Fruit fly (Drosophila melanogaster): ENCODE data around the gene r.

- TF ChIP-seq otp (GFP tag; IDR thresholded peaks at IDR 0.05) (no peak), Antp (GFP tag; optimal IDR thresholded peaks at IDR 0.05) (no peak), CG15479 (GFP tag; optimal IDR thresholded peaks at IDR 0.05) (no peak), schlank (tag; optimal IDR thresholded peaks at IDR 0.05) (no peak), run (tag; optimal IDR thresholded peaks at IDR 0.05) (no peak), gce (GFP tag; IDR thresholded peaks at IDR 0.05) (no peak), CG9876 (GFP tag; optimal IDR thresholded peaks at IDR 0.05) (no peak)
Observed at dm6 chrX:16694959-16695358, 39.8 kb downstream of the r start, which contains the start of gene Septin4.
